Worm (Caenorhabditis elegans): ENCODE results near the gene larp-1.

The larp-1 gene

ce11 chrIII:5018116-5018689, 753 bp upstream of the larp-1 start, which contains the start of gene wip-1 (continued):
- TF ChIP-seq pag-3 (tag; optimal IDR thresholded peaks at IDR 0.05; ENCODE audit: borderline replicate concordance): no peak
- peak; percentile 2 for TF ChIP-seq hlh-15 (tag; optimal IDR thresholded peaks at IDR 0.05)
- TF ChIP-seq ceh-30 (tag; optimal IDR thresholded peaks at IDR 0.05): peak; percentile 77
- TF ChIP-seq C08G9.2 (tag; optimal IDR thresholded peaks at IDR 0.05): peak; percentile 66
- TF ChIP-seq T23F11.4 (GFP tag; optimal IDR thresholded peaks at IDR 0.05): peak; percentile 64
- TF ChIP-seq sox-4 (tag; optimal IDR thresholded peaks at IDR 0.05): peak; percentile 31
- peak; percentile 66 for TF ChIP-seq unc-42 (tag; optimal IDR thresholded peaks at IDR 0.05)
- peak; percentile 65 for TF ChIP-seq unc-55 (GFP tag; optimal IDR thresholded peaks at IDR 0.05)
- TF ChIP-seq elt-4 (tag; optimal IDR thresholded peaks at IDR 0.05): no peak
- TF ChIP-seq nhr-11 (tag; optimal IDR thresholded peaks at IDR 0.05): no peak
- 0 out of 2 replicates have a peak, but pooled peaks have one; percentile 51 for TF ChIP-seq unc-3 (GFP tag; conservative IDR thresholded peaks at IDR 0.05)
- TF ChIP-seq unc-3 (tag; optimal IDR thresholded peaks at IDR 0.05): peak; percentile 71
- TF ChIP-seq ceh-24 (tag; optimal IDR thresholded peaks at IDR 0.05): no peak
- TF ChIP-seq nhr-232 (tag; optimal IDR thresholded peaks at IDR 0.05): peak; percentile 59
- no peak for TF ChIP-seq K02D7.2 (tag; optimal IDR thresholded peaks at IDR 0.05)
- TF ChIP-seq ceh-2 (tag; optimal IDR thresholded peaks at IDR 0.05): peak; percentile 69
- peak; percentile 41 for TF ChIP-seq zip-5 (tag; optimal IDR thresholded peaks at IDR 0.05)
- no peak for TF ChIP-seq ceh-9 (tag; optimal IDR thresholded peaks at IDR 0.05)
- peak; percentile 58 for TF ChIP-seq fax-1 (tag; optimal IDR thresholded peaks at IDR 0.05)
- peak; percentile 44 for TF ChIP-seq ceh-19 (GFP tag; optimal IDR thresholded peaks at IDR 0.05)
- peak; percentile 56 for TF ChIP-seq che-1 (tag; optimal IDR thresholded peaks at IDR 0.05)
- no peak for TF ChIP-seq fkh-10 (GFP tag; optimal IDR thresholded peaks at IDR 0.05)
- TF ChIP-seq syd-9 (tag; optimal IDR thresholded peaks at IDR 0.05): peak; percentile 78
- TF ChIP-seq fkh-6 (tag; optimal IDR thresholded peaks at IDR 0.05): peak; percentile 60
- TF ChIP-seq pros-1 (tag; optimal IDR thresholded peaks at IDR 0.05): no peak
- peak; percentile 73 for TF ChIP-seq ceh-6 (GFP tag; optimal IDR thresholded peaks at IDR 0.05)
- peak; percentile 5 for TF ChIP-seq lim-6 (tag; optimal IDR thresholded peaks at IDR 0.05)
- no peak for TF ChIP-seq hlh-13 (GFP tag; optimal IDR thresholded peaks at IDR 0.05)
- TF ChIP-seq ceh-34 (tag; optimal IDR thresholded peaks at IDR 0.05): peak; percentile 94
- no peak for TF ChIP-seq sox-2 (GFP tag; IDR thresholded peaks at IDR 0.05)
- peak; percentile 94 for TF ChIP-seq nfya-1 (tag; optimal IDR thresholded peaks at IDR 0.05)
- TF ChIP-seq npax-4 (tag; optimal IDR thresholded peaks at IDR 0.05): no peak
- TF ChIP-seq tbx-2 (tag; optimal IDR thresholded peaks at IDR 0.05): peak; percentile 96
- no peak for TF ChIP-seq pha-4 (tag; optimal IDR thresholded peaks at IDR 0.05)
- peak; percentile 80 for TF ChIP-seq F13H6.1 (tag; optimal IDR thresholded peaks at IDR 0.05)
- TF ChIP-seq ceh-45 (GFP tag; IDR thresholded peaks at IDR 0.05): 0 out of 2 replicates have a peak, but pooled peaks have one; percentile 36
- TF ChIP-seq ttx-3 (tag; optimal IDR thresholded peaks at IDR 0.05): peak; percentile 58
- peak; percentile 98 for TF ChIP-seq ets-4 (tag; optimal IDR thresholded peaks at IDR 0.05)
- no peak for TF ChIP-seq odd-2 (tag; optimal IDR thresholded peaks at IDR 0.05)
- peak; percentile 38 for TF ChIP-seq pha-2 (tag; optimal IDR thresholded peaks at IDR 0.05)
- TF ChIP-seq tbx-7 (tag; optimal IDR thresholded peaks at IDR 0.05): peak; percentile 51
- peak; percentile 49 for TF ChIP-seq hlh-8 (tag; optimal IDR thresholded peaks at IDR 0.05)
- TF ChIP-seq pat-9 (tag; optimal IDR thresholded peaks at IDR 0.05): peak; percentile 85
- peak; percentile 32 for TF ChIP-seq ahr-1 (tag; optimal IDR thresholded peaks at IDR 0.05)
- TF ChIP-seq gmeb-2 (tag; optimal IDR thresholded peaks at IDR 0.05): peak; percentile 37
- TF ChIP-seq ceh-18 (tag; optimal IDR thresholded peaks at IDR 0.05): peak; percentile 96
- TF ChIP-seq lin-11 (tag; optimal IDR thresholded peaks at IDR 0.05): no peak
- peak; percentile 81 for TF ChIP-seq madf-2 (tag; optimal IDR thresholded peaks at IDR 0.05)
- TF ChIP-seq ref-2 (tag; optimal IDR thresholded peaks at IDR 0.05): peak; percentile 88
- TF ChIP-seq mec-3 (tag; optimal IDR thresholded peaks at IDR 0.05; ENCODE audit: borderline replicate concordance): no peak
- TF ChIP-seq ceh-31 (tag; optimal IDR thresholded peaks at IDR 0.05): peak; percentile 91
- TF ChIP-seq K09A11.1 (tag; optimal IDR thresholded peaks at IDR 0.05; ENCODE audit: insufficient read depth): peak; percentile 80
